Fruit fly (Drosophila melanogaster): Measurements from ENCODE around the gene p38c.

DNA sequence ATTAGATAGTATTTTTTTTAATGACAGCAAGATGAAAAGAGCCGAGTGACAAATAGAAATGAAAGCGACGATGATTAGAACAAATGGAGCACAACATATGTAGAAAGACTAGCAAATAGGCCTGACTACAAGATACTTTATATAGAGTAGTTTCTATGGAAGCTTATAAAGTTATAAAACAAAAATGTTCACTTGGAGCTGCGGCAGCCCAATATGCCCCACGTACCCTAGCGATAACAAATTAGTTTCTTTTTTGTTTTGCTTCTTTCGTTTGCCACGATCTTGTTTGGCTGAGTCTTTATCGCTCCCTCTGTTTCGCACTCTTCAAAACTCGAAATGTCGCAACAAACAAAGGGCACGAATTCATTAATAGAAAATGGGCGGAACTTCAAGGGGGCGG lies 49.3 kb downstream of the p38c start:
- TF ChIP-seq pan (optimal IDR thresholded peaks at IDR 0.05) (no peak), pan (GFP tag; optimal IDR thresholded peaks at IDR 0.05 in 1 of 2, IDR thresholded peaks at IDR 0.05 in 1 of 2) (peak in 1 of 2 experiments; percentile 27), ara (GFP tag; IDR thresholded peaks at IDR 0.05) (no peak), chn (GFP tag; optimal IDR thresholded peaks at IDR 0.05) (no peak), crol (GFP tag; IDR thresholded peaks at IDR 0.05) (0 out of 2 replicates have a peak, but pooled peaks have one; percentile 12), Sox102F (GFP tag; optimal IDR thresholded peaks at IDR 0.05) (peak; percentile 37), E2f2 (GFP tag; IDR thresholded peaks at IDR 0.05) (no peak), nau (GFP tag; optimal IDR thresholded peaks at IDR 0.05) (no peak), Mrtf (GFP tag; IDR thresholded peaks at IDR 0.05) (no peak)

Data from whole organism, embryonic.